Worm (Caenorhabditis elegans): ENCODE data around the gene F45D3.4.

Gene F45D3.4

ce11 chrV:12590601-12591000, 37.6 kb upstream of the F45D3.4 start, which contains the start of gene ttr-43:
Gene ttr-43, minus strand, starts transcription at chrV:12590701.
- TF ChIP-seq lin-11 (tag; optimal IDR thresholded peaks at IDR 0.05), result no peak
- no peak for TF ChIP-seq fkh-10 (GFP tag; optimal IDR thresholded peaks at IDR 0.05)
- no peak for TF ChIP-seq ztf-16 (tag; optimal IDR thresholded peaks at IDR 0.05)
- no peak for TF ChIP-seq che-1 (tag; optimal IDR thresholded peaks at IDR 0.05)
- TF ChIP-seq Y22D7AL.16 (tag; optimal IDR thresholded peaks at IDR 0.05), result no peak
- no peak for TF ChIP-seq mec-3 (tag; optimal IDR thresholded peaks at IDR 0.05; ENCODE audit: borderline replicate concordance)
- TF ChIP-seq ceh-9 (tag; optimal IDR thresholded peaks at IDR 0.05), result no peak
- TF ChIP-seq ceh-19 (GFP tag; optimal IDR thresholded peaks at IDR 0.05), result no peak
- TF ChIP-seq ama-1 (optimal IDR thresholded peaks at IDR 0.05), result no peak
- TF ChIP-seq ets-4 (tag; optimal IDR thresholded peaks at IDR 0.05), result no peak
- no peak for TF ChIP-seq pha-4 (tag; optimal IDR thresholded peaks at IDR 0.05)
- no peak for TF ChIP-seq pros-1 (tag; optimal IDR thresholded peaks at IDR 0.05)
- no peak for TF ChIP-seq unc-3 (GFP tag; conservative IDR thresholded peaks at IDR 0.05)
- TF ChIP-seq unc-3 (tag; optimal IDR thresholded peaks at IDR 0.05), result no peak
- no peak for TF ChIP-seq pqm-1 (tag; optimal IDR thresholded peaks at IDR 0.05)
- TF ChIP-seq syd-9 (tag; optimal IDR thresholded peaks at IDR 0.05), result no peak
- TF ChIP-seq ceh-48 (tag; optimal IDR thresholded peaks at IDR 0.05), result no peak
- TF ChIP-seq fkh-6 (tag; optimal IDR thresholded peaks at IDR 0.05), result no peak
- no peak for TF ChIP-seq sdc-2 (tag; optimal IDR thresholded peaks at IDR 0.05)
- no peak for TF ChIP-seq hlh-8 (tag; optimal IDR thresholded peaks at IDR 0.05)

- TF ChIP-seq hlh-6 (tag; optimal IDR thresholded peaks at IDR 0.05) (no peak), pqm-1 (tag; optimal IDR thresholded peaks at IDR 0.05) (no peak), pros-1 (tag; optimal IDR thresholded peaks at IDR 0.05) (no peak), ceh-24 (tag; optimal IDR thresholded peaks at IDR 0.05) (no peak), pax-1 (tag; optimal IDR thresholded peaks at IDR 0.05) (no peak), tbx-2 (tag; optimal IDR thresholded peaks at IDR 0.05) (no peak), ahr-1 (tag; optimal IDR thresholded peaks at IDR 0.05) (no peak), ceh-34 (tag; optimal IDR thresholded peaks at IDR 0.05) (no peak)
Measured at ce11 chrV:12588030-12588429, 35.0 kb upstream of the F45D3.4 start, which contains the start of gene C14C10.1. Gene C14C10.1, plus strand, starts transcription at chrV:12588330.

- TF ChIP-seq unc-3 (GFP tag; conservative IDR thresholded peaks at IDR 0.05) (no peak), unc-3 (tag; optimal IDR thresholded peaks at IDR 0.05) (no peak), hlh-8 (tag; optimal IDR thresholded peaks at IDR 0.05) (no peak), tbx-2 (tag; optimal IDR thresholded peaks at IDR 0.05) (no peak), pros-1 (tag; optimal IDR thresholded peaks at IDR 0.05) (no peak), ttx-3 (tag; optimal IDR thresholded peaks at IDR 0.05) (no peak), zip-5 (tag; optimal IDR thresholded peaks at IDR 0.05) (no peak), odd-2 (tag; optimal IDR thresholded peaks at IDR 0.05) (no peak), ceh-31 (tag; optimal IDR thresholded peaks at IDR 0.05) (no peak), fax-1 (tag; optimal IDR thresholded peaks at IDR 0.05) (no peak), elt-2 (tag; optimal IDR thresholded peaks at IDR 0.05) (no peak), pqm-1 (tag; optimal IDR thresholded peaks at IDR 0.05) (no peak), K09A11.1 (tag; optimal IDR thresholded peaks at IDR 0.05; ENCODE audit: insufficient read depth) (no peak), ztf-16 (tag; optimal IDR thresholded peaks at IDR 0.05) (no peak), ceh-22 (tag; optimal IDR thresholded peaks at IDR 0.05) (no peak)
Measured at ce11 chrV:12586793-12587192, 33.8 kb upstream of the F45D3.4 start.

- TF ChIP-seq ama-1 (optimal IDR thresholded peaks at IDR 0.05) (no peak), eyg-1 (tag; optimal IDR thresholded peaks at IDR 0.05) (no peak), ets-4 (tag; optimal IDR thresholded peaks at IDR 0.05) (no peak), F13H6.1 (tag; optimal IDR thresholded peaks at IDR 0.05) (no peak), hlh-15 (tag; optimal IDR thresholded peaks at IDR 0.05) (no peak), ceh-19 (GFP tag; optimal IDR thresholded peaks at IDR 0.05) (no peak), fkh-10 (GFP tag; optimal IDR thresholded peaks at IDR 0.05) (no peak), ztf-16 (tag; optimal IDR thresholded peaks at IDR 0.05) (no peak), lin-11 (tag; optimal IDR thresholded peaks at IDR 0.05) (no peak), npax-4 (tag; optimal IDR thresholded peaks at IDR 0.05) (no peak), T23F11.4 (GFP tag; optimal IDR thresholded peaks at IDR 0.05) (no peak), sox-2 (GFP tag; IDR thresholded peaks at IDR 0.05) (no peak), pha-2 (tag; optimal IDR thresholded peaks at IDR 0.05) (no peak)
Measured at ce11 chrV:12584771-12585170, 31.8 kb upstream of the F45D3.4 start.
